Worm (Caenorhabditis elegans): Measurements from ENCODE around the gene T04H1.12.

- TF ChIP-seq ceh-31 (tag; optimal IDR thresholded peaks at IDR 0.05) = peak; percentile 65
- no peak for TF ChIP-seq hlh-30 (tag; optimal IDR thresholded peaks at IDR 0.05; ENCODE audit: insufficient read depth)
- TF ChIP-seq pha-4 (tag; optimal IDR thresholded peaks at IDR 0.05) = no peak
- no peak for TF ChIP-seq odd-2 (tag; optimal IDR thresholded peaks at IDR 0.05)
- no peak for TF ChIP-seq zip-5 (tag; optimal IDR thresholded peaks at IDR 0.05)
- TF ChIP-seq tbx-2 (tag; optimal IDR thresholded peaks at IDR 0.05) = no peak
- TF ChIP-seq madf-2 (tag; optimal IDR thresholded peaks at IDR 0.05) = no peak
- TF ChIP-seq lin-11 (tag; optimal IDR thresholded peaks at IDR 0.05) = no peak
- no peak for TF ChIP-seq ceh-22 (tag; optimal IDR thresholded peaks at IDR 0.05)
- TF ChIP-seq ahr-1 (tag; optimal IDR thresholded peaks at IDR 0.05) = no peak
- no peak for TF ChIP-seq ama-1 (optimal IDR thresholded peaks at IDR 0.05)
- TF ChIP-seq nhr-232 (tag; optimal IDR thresholded peaks at IDR 0.05) = no peak
- TF ChIP-seq sox-4 (tag; optimal IDR thresholded peaks at IDR 0.05) = no peak
Observed at ce11 chrV:12211090-12211489, 44.4 kb upstream of the T04H1.12 start.
